Worm (Caenorhabditis elegans): ENCODE measurements around the gene twk-4.

twk-4 gene

ce11 chrII:9231240-9231639, 37.1 kb upstream of the twk-4 start, which contains the start of gene gst-13 (continued):
- TF ChIP-seq php-3 (GFP tag; IDR thresholded peaks at IDR 0.05) (peak; percentile 34; the same call in 1 of the 2 replicates), nhr-25 (tag; optimal IDR thresholded peaks at IDR 0.05; ENCODE audit: borderline replicate concordance, insufficient read depth) (no peak), mxl-3 (GFP tag; optimal IDR thresholded peaks at IDR 0.05) (peak; percentile 86), pha-4 (GFP tag; IDR thresholded peaks at IDR 0.05) (no peak), pha-4 (tag; optimal IDR thresholded peaks at IDR 0.05) (no peak), nhr-10 (tag; optimal IDR thresholded peaks at IDR 0.05) (no peak)

- TF ChIP-seq set-16 (GFP tag; IDR thresholded peaks at IDR 0.05), result peak; percentile 86
- 0 out of 2 replicates have a peak, but pooled peaks have one; percentile 6 for TF ChIP-seq egl-43 (GFP tag; IDR thresholded peaks at IDR 0.05)
- no peak for TF ChIP-seq attf-4 (tag; optimal IDR thresholded peaks at IDR 0.05)
- TF ChIP-seq daf-16 (GFP tag; optimal IDR thresholded peaks at IDR 0.05), result no peak
- TF ChIP-seq daf-16 (tag; optimal IDR thresholded peaks at IDR 0.05), result no peak
- TF ChIP-seq pqm-1 (tag; optimal IDR thresholded peaks at IDR 0.05), result no peak
- no peak for TF ChIP-seq ceh-20 (GFP tag; IDR thresholded peaks at IDR 0.05)
- no peak for TF ChIP-seq F37D6.2 (tag; optimal IDR thresholded peaks at IDR 0.05)
These were observed 33.0 kb upstream of the twk-4 start, which contains the start of gene abu-14 for ce11 chrII:9227134-9227533. TSS of gene abu-14 (minus strand) at chrII:9227214.

DNA sequence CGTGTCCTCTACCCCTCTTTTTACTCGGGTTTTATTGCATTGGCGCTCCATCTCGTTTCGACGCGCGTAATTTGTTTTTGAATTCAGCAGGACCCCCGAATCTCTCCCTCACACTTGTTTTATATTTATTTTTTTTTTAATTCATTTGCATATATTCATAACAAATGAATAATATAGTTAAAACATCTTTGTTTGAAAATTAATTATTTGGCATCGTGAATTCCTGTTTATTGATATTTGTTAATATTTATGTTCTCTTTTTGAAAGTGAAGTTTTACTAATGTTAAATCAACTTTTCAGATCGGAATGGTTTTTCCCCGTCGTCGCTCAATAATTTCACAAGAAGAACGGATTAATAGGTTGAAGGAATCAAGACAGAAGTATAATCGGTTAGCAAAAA, 28.9 kb upstream of the twk-4 start, which contains the start of gene ZK1067.3:
ZK1067.3 (plus strand) TSS at position 301 of the 400 bp plus-strand sequence.
- TF ChIP-seq lin-38 (GFP tag; IDR thresholded peaks at IDR 0.05) (0 out of 2 replicates have a peak, but pooled peaks have one; percentile 4), snpc-1.2 (GFP tag; IDR thresholded peaks at IDR 0.05) (no peak), mdl-1 (tag; optimal IDR thresholded peaks at IDR 0.05) (no peak), D1046.2 (GFP tag; IDR thresholded peaks at IDR 0.05) (no peak), Y5F2A.4 (GFP tag; optimal IDR thresholded peaks at IDR 0.05) (no peak)

ce11 chrII:9213055-9213708, 19.1 kb upstream of the twk-4 start, which contains the start of gene znfx-1:
TSS of gene znfx-1 (plus strand) at chrII:9213658.
- no peak for TF ChIP-seq madf-5 (GFP tag; IDR thresholded peaks at IDR 0.05)
- TF ChIP-seq ceh-20 (GFP tag; IDR thresholded peaks at IDR 0.05), result no peak
- TF ChIP-seq egl-27 (tag; optimal IDR thresholded peaks at IDR 0.05), result no peak
- TF ChIP-seq unc-62 (GFP tag; optimal IDR thresholded peaks at IDR 0.05 in 1 of 2), result no peak
- TF ChIP-seq unc-62 (tag; optimal IDR thresholded peaks at IDR 0.05), result no peak
- no peak for TF ChIP-seq F26F4.8 (GFP tag; conservative IDR thresholded peaks at IDR 0.05)
- TF ChIP-seq ceh-44 (GFP tag; IDR thresholded peaks at IDR 0.05), result no peak
- no peak for TF ChIP-seq hif-1 (tag; optimal IDR thresholded peaks at IDR 0.05)
- peak; percentile 69 for TF ChIP-seq Y48G9A.11 (GFP tag; IDR thresholded peaks at IDR 0.05)
- TF ChIP-seq R02D3.7 (tag; optimal IDR thresholded peaks at IDR 0.05), result no peak
- TF ChIP-seq set-16 (GFP tag; IDR thresholded peaks at IDR 0.05), result no peak
- TF ChIP-seq nhr-76 (tag; optimal IDR thresholded peaks at IDR 0.05), result no peak
- TF ChIP-seq nhr-6 (tag; optimal IDR thresholded peaks at IDR 0.05), result no peak
- TF ChIP-seq dmd-8 (GFP tag; IDR thresholded peaks at IDR 0.05), result no peak
- no peak for TF ChIP-seq ctbp-1 (GFP tag; IDR thresholded peaks at IDR 0.05)
- TF ChIP-seq cey-2 (tag; optimal IDR thresholded peaks at IDR 0.05; ENCODE audit: borderline replicate concordance, insufficient read depth), result no peak
- TF ChIP-seq unc-130 (GFP tag; optimal IDR thresholded peaks at IDR 0.05), result peak; percentile 35
- no peak for TF ChIP-seq nhr-48 (tag; optimal IDR thresholded peaks at IDR 0.05)
- no peak for TF ChIP-seq F10B5.3 (tag; optimal IDR thresholded peaks at IDR 0.05)
- TF ChIP-seq zag-1 (tag; optimal IDR thresholded peaks at IDR 0.05), result no peak
- peak; percentile 32 for TF ChIP-seq F49E8.2 (tag; optimal IDR thresholded peaks at IDR 0.05; ENCODE audit: borderline replicate concordance)
- peak; percentile 38; the same call in 1 of the 2 replicates for TF ChIP-seq lin-38 (GFP tag; IDR thresholded peaks at IDR 0.05)
- TF ChIP-seq nhr-41 (GFP tag; IDR thresholded peaks at IDR 0.05), result no peak
- TF ChIP-seq zip-11 (GFP tag; IDR thresholded peaks at IDR 0.05), result no peak
